Fruit fly (Drosophila melanogaster) whole organism, embryonic: Measurements from ENCODE around the gene CG42827.
A peak's percentile ranks its signal among the peaks of the same experiment; 100 is the strongest.

ENCODE experiments used
- Ada2b ChIP-seq: fragments of 200-800 bp; sonication (Bioruptor generic); IDR thresholded peaks from 2 replicates; pipeline ENCODE4 v1.3.6; 2022; ENCODE audit warnings: missing biosample characterization, missing genetic modification characterization
- CG11696 ChIP-seq: fragments of 200-800 bp; sonication (Bioruptor generic); IDR thresholded peaks from 2 replicates; pipeline ENCODE4 v1.3.6; 2022; ENCODE audit warnings: missing biosample characterization, missing genetic modification characterization
- CG12071 ChIP-seq: fragments of 200-800 bp; sonication (Bioruptor generic); optimal IDR thresholded peaks from 3 replicates; lab custom pipeline; 2018; ENCODE audit warnings: missing biosample characterization, mild to moderate bottlenecking, missing genetic modification characterization
- CG12104 ChIP-seq: fragments of 200-800 bp; sonication (Bioruptor generic); optimal IDR thresholded peaks from 3 replicates; lab custom pipeline; 2016; ENCODE audit warnings: missing biosample characterization, missing genetic modification characterization
- CG12391 ChIP-seq: fragments of 200-800 bp; sonication (Bioruptor generic); optimal IDR thresholded peaks from 3 replicates; lab custom pipeline; 2018; ENCODE audit warnings: missing biosample characterization, mild to moderate bottlenecking, missing genetic modification characterization, moderate library complexity
- CG14710 ChIP-seq: fragments of 200-800 bp; sonication (Bioruptor generic); optimal IDR thresholded peaks from 3 replicates; lab custom pipeline; 2019; ENCODE audit warnings: missing biosample characterization, mild to moderate bottlenecking, missing genetic modification characterization, moderate library complexity
- CG15073 ChIP-seq: fragments of 200-800 bp; sonication (Bioruptor generic); optimal IDR thresholded peaks from 2 replicates; lab custom pipeline; 2016; ENCODE audit warnings: missing biosample characterization, missing genetic modification characterization
- CG15479 ChIP-seq: fragments of 200-800 bp; sonication (Bioruptor generic); optimal IDR thresholded peaks from 3 replicates; lab custom pipeline; 2019; ENCODE audit warnings: missing biosample characterization, mild to moderate bottlenecking, missing genetic modification characterization, moderate library complexity
- CG1603 ChIP-seq: fragments of 200-800 bp; sonication (Bioruptor generic); optimal IDR thresholded peaks from 2 replicates; lab custom pipeline; 2019; ENCODE audit warnings: missing biosample characterization, mild to moderate bottlenecking, missing genetic modification characterization, moderate library complexity
- CG17361 ChIP-seq: fragments of 200-800 bp; sonication (Bioruptor generic); IDR thresholded peaks from 3 replicates; pipeline ENCODE4 v1.3.6; 2022; ENCODE audit warnings: missing biosample characterization, missing genetic modification characterization
- CG2199 ChIP-seq: fragments of 200-800 bp; sonication (Bioruptor generic); IDR thresholded peaks from 3 replicates; pipeline ENCODE4 v1.3.6; 2022; ENCODE audit warnings: missing biosample characterization, missing genetic modification characterization
- CG3065 ChIP-seq: fragments of 200-800 bp; sonication (Bioruptor generic); optimal IDR thresholded peaks from 2 replicates; lab custom pipeline; 2016; ENCODE audit warnings: missing biosample characterization, missing genetic modification characterization
- CG4282 ChIP-seq: fragments of 200-800 bp; sonication (Bioruptor generic); optimal IDR thresholded peaks from 2 replicates; lab custom pipeline; 2016; ENCODE audit warnings: missing biosample characterization, missing genetic modification characterization
- CG6254 ChIP-seq: fragments of 200-800 bp; sonication (Bioruptor generic); optimal IDR thresholded peaks from 3 replicates; lab custom pipeline; 2017; ENCODE audit warnings: mild to moderate bottlenecking, missing biosample characterization, missing genetic modification reagents, missing genetic modification characterization
- CG6765 ChIP-seq: fragments of 200-800 bp; sonication (Bioruptor generic); optimal IDR thresholded peaks from 3 replicates; lab custom pipeline; 2017; ENCODE audit warnings: missing biosample characterization, mild to moderate bottlenecking, missing genetic modification characterization
- CG7271 ChIP-seq: fragments of 200-800 bp; sonication (Bioruptor generic); optimal IDR thresholded peaks from 2 replicates; lab custom pipeline; 2018; ENCODE audit warnings: missing biosample characterization, mild to moderate bottlenecking, missing genetic modification characterization, moderate library complexity
- CG7372 ChIP-seq: fragments of 200-800 bp; sonication (Bioruptor generic); IDR thresholded peaks from 2 replicates; pipeline ENCODE4 v1.3.6; 2022; ENCODE audit warnings: missing biosample characterization, missing genetic modification characterization
- CG9437 ChIP-seq: fragments of 200-800 bp; sonication (Bioruptor generic); optimal IDR thresholded peaks from 2 replicates; lab custom pipeline; 2018; ENCODE audit warnings: missing biosample characterization, mild to moderate bottlenecking, missing genetic modification characterization
- CkIIα-i1 ChIP-seq: fragments of 200-800 bp; sonication (Bioruptor generic); IDR thresholded peaks from 2 replicates; pipeline ENCODE4 v1.3.6; 2022; ENCODE audit warnings: missing biosample characterization, missing genetic modification characterization
- HLH4C ChIP-seq: fragments of 200-800 bp; sonication (Bioruptor generic); IDR thresholded peaks from 3 replicates; pipeline ENCODE4 v1.3.6; 2022; ENCODE audit warnings: missing biosample characterization, missing genetic modification characterization; ENCODE audit not compliant: partially characterized antibody
- Hmx ChIP-seq: fragments of 200-800 bp; sonication (Bioruptor generic); optimal IDR thresholded peaks from 2 replicates; lab custom pipeline; 2016; ENCODE audit warnings: missing biosample characterization, missing genetic modification characterization
- Hr39 ChIP-seq: fragments of >200 bp; optimal IDR thresholded peaks from 2 replicates; lab custom pipeline; 2017
- Lim3 ChIP-seq: fragments of 200-800 bp; sonication (Bioruptor generic); IDR thresholded peaks from 2 replicates; pipeline ENCODE4 v1.3.6; 2022; ENCODE audit warnings: missing biosample characterization, missing genetic modification characterization
- MBD-R2 ChIP-seq: fragments of 200-800 bp; sonication (Bioruptor generic); IDR thresholded peaks from 2 replicates; pipeline ENCODE4 v1.3.6; 2022; ENCODE audit warnings: missing biosample characterization, missing genetic modification characterization
- Neu2 ChIP-seq: fragments of 200-800 bp; sonication (Bioruptor generic); optimal IDR thresholded peaks from 3 replicates; lab custom pipeline; 2016; ENCODE audit warnings: missing biosample characterization, missing genetic modification characterization, borderline replicate concordance
- Nf-YA ChIP-seq: fragments of 200-800 bp; sonication (Bioruptor generic); IDR thresholded peaks from 2 replicates; pipeline ENCODE4 v1.3.6; 2022; ENCODE audit warnings: missing biosample characterization, missing genetic modification characterization
- Oaz ChIP-seq: fragments of 200-800 bp; sonication (Bioruptor generic); IDR thresholded peaks from 2 replicates; pipeline ENCODE4 v1.3.6; 2022; ENCODE audit warnings: missing biosample characterization, missing genetic modification characterization
- Ptx1 ChIP-seq: fragments of 200-800 bp; sonication (Bioruptor generic); IDR thresholded peaks from 2 replicates; pipeline ENCODE4 v1.3.6; 2022; ENCODE audit warnings: missing biosample characterization, missing genetic modification characterization
- Six4 ChIP-seq: fragments of 200-800 bp; sonication (Bioruptor generic); optimal IDR thresholded peaks from 2 replicates; lab custom pipeline; 2016; ENCODE audit warnings: missing biosample characterization, missing genetic modification characterization
- Ssrp ChIP-seq: fragments of 200-800 bp; sonication (Bioruptor generic); optimal IDR thresholded peaks from 2 replicates; lab custom pipeline; 2018; ENCODE audit warnings: missing biosample characterization, mild to moderate bottlenecking, missing genetic modification characterization, moderate library complexity
- Usf ChIP-seq: fragments of 200-800 bp; sonication (Bioruptor generic); optimal IDR thresholded peaks from 2 replicates; lab custom pipeline; 2017; ENCODE audit warnings: missing genotype, missing biosample characterization, missing genetic modification characterization
- cad ChIP-seq: fragments of >200 bp; optimal IDR thresholded peaks from 2 replicates; lab custom pipeline; 2017; ENCODE audit warnings: missing biosample characterization, missing genetic modification characterization
- corto ChIP-seq: fragments of 200-800 bp; sonication (Bioruptor generic); optimal IDR thresholded peaks from 2 replicates; lab custom pipeline; 2016; ENCODE audit warnings: missing biosample characterization, mild to moderate bottlenecking, missing genetic modification characterization, moderate library complexity
- crc ChIP-seq: fragments of 200-800 bp; sonication (Bioruptor generic); optimal IDR thresholded peaks from 2 replicates; lab custom pipeline; 2016; ENCODE audit warnings: missing biosample characterization, missing genetic modification characterization
- crp ChIP-seq, 2 experiments: fragments of 200-800 bp; sonication (Bioruptor generic); optimal IDR thresholded peaks; 2 replicates in 1 of 2; 3 replicates in 1 of 2; lab custom pipeline; 2017; ENCODE audit warnings: missing biosample characterization in 2 of 2, missing genetic modification characterization in 2 of 2, mild to moderate bottlenecking in 1 of 2, moderate library complexity in 1 of 2
- cwo ChIP-seq: fragments of 200-800 bp; sonication (Bioruptor generic); optimal IDR thresholded peaks from 3 replicates; lab custom pipeline; 2017; ENCODE audit warnings: missing biosample characterization, missing genetic modification characterization, mild to moderate bottlenecking, moderate library complexity, missing genetic modification reagents
- dati ChIP-seq: fragments of 200-800 bp; sonication (Bioruptor generic); IDR thresholded peaks from 2 replicates; pipeline ENCODE4 v1.3.6; 2022; ENCODE audit warnings: missing biosample characterization, missing genetic modification characterization
- eyg ChIP-seq: fragments of 200-800 bp; sonication (Bioruptor generic); optimal IDR thresholded peaks from 3 replicates; lab custom pipeline; 2016; ENCODE audit warnings: missing biosample characterization, missing genetic modification characterization
- gce ChIP-seq: fragments of 200-800 bp; sonication (Bioruptor generic); IDR thresholded peaks from 3 replicates; pipeline ENCODE4 v1.3.6; 2022; ENCODE audit warnings: missing biosample characterization, missing genetic modification characterization
- gsb-n ChIP-seq: fragments of 200-800 bp; sonication (Bioruptor generic); optimal IDR thresholded peaks from 3 replicates; lab custom pipeline; 2018; ENCODE audit warnings: missing biosample characterization, mild to moderate bottlenecking, missing genetic modification characterization
- knrl ChIP-seq: fragments of 200-800 bp; sonication (Bioruptor generic); IDR thresholded peaks from 3 replicates; pipeline ENCODE4 v1.3.6; 2022; ENCODE audit warnings: missing biosample characterization, missing genetic modification characterization; ENCODE audit not compliant: partially characterized antibody
- lov ChIP-seq, 2 experiments: fragments of 200-800 bp in 1 of 2; fragments of >200 bp in 1 of 2; sonication (Bioruptor generic) in 1 of 2; IDR thresholded peaks in 1 of 2; optimal IDR thresholded peaks in 1 of 2; 2 replicates in 1 of 2; 3 replicates in 1 of 2; pipeline versions ENCODE4 v1.3.6 to Lab custom; 2017 to 2022; ENCODE audit warnings: missing biosample characterization in 1 of 2, missing genetic modification characterization in 1 of 2
- org-1 ChIP-seq: fragments of 200-800 bp; sonication (Bioruptor generic); optimal IDR thresholded peaks from 2 replicates; lab custom pipeline; 2017; ENCODE audit warnings: missing biosample characterization, missing genetic modification characterization
- p53 ChIP-seq: fragments of 200-800 bp; sonication (Bioruptor generic); optimal IDR thresholded peaks from 2 replicates; lab custom pipeline; 2016; ENCODE audit warnings: missing biosample characterization, missing genetic modification characterization
- pfk ChIP-seq: fragments of 200-800 bp; sonication (Bioruptor generic); optimal IDR thresholded peaks from 2 replicates; lab custom pipeline; 2018; ENCODE audit warnings: missing biosample characterization, mild to moderate bottlenecking, missing genetic modification characterization, moderate library complexity
- pita ChIP-seq: fragments of 200-800 bp; sonication (Bioruptor generic); optimal IDR thresholded peaks from 2 replicates; lab custom pipeline; 2017; ENCODE audit warnings: missing biosample characterization, mild to moderate bottlenecking, missing genetic modification characterization
- repo ChIP-seq: fragments of 200-800 bp; sonication (Bioruptor generic); optimal IDR thresholded peaks from 2 replicates; lab custom pipeline; 2016; ENCODE audit warnings: missing biosample characterization, missing genetic modification characterization
- sc ChIP-seq, 3 experiments: fragments of >200 bp in 2 of 3; fragments of 200-800 bp in 1 of 3; sonication (Bioruptor generic) in 1 of 3; optimal IDR thresholded peaks; 2 replicates in 2 of 3; 3 replicates in 1 of 3; lab custom pipeline; 2017; ENCODE audit warnings: mild to moderate bottlenecking in 1 of 3, missing biosample characterization in 1 of 3, missing genetic modification characterization in 1 of 3, missing genetic modification reagents in 1 of 3
- trem ChIP-seq: fragments of 200-800 bp; optimal IDR thresholded peaks from 3 replicates; lab custom pipeline; 2019; ENCODE audit warnings: missing biosample characterization, mild to moderate bottlenecking, missing genetic modification characterization, moderate library complexity
- wek ChIP-seq: fragments of 200-800 bp; sonication (Bioruptor generic); optimal IDR thresholded peaks from 3 replicates; lab custom pipeline; 2018; ENCODE audit warnings: missing biosample characterization, mild to moderate bottlenecking, missing genetic modification characterization, moderate library complexity

CG42827 gene

DNA sequence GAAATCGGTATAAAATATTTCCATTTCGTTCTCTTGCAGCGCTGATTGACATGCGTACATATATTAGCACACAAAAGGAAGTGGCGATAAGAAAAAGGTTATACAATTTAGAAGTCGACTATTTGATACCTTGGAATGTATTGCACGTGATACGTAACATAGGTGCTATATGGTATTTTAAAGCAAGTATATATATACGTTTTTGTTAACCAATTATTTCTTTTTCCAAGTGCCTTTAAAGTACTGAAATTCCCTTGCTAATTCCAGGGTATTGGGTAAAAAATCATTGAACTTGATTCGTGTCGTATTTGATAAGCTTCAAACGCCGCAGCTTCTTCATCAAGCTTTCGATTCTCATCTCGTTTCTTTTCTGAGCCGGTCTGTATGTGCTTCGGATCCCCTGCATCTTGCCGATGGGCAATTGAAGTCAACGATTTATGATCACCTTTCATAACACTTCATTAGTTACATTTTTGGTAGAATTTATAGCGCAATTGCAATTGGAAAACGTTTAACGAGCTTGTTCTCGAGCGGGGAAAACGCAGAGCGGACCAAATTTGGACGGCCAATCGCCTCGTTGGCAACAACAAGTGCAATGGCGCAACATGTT is 9.1 kb upstream of the CG42827 start, which contains the start of gene CG4408 (continued):
- no peak for TF ChIP-seq lov (optimal IDR thresholded peaks at IDR 0.05; lab: Kevin White, UChicago)
- TF ChIP-seq lov (GFP tag; IDR thresholded peaks at IDR 0.05; lab: Robert Waterston, UW): no peak; the same call in 2 of the 3 replicates
- no peak for TF ChIP-seq CG6765 (GFP tag; lab: Kevin White, UChicago)
- no peak for TF ChIP-seq CG7372 (GFP tag; lab: Robert Waterston, UW)
- no peak for TF ChIP-seq pita (GFP tag; lab: Kevin White, UChicago)
- no peak for TF ChIP-seq CkIIα-i1 (GFP tag; lab: Robert Waterston, UW)
- TF ChIP-seq CG17361 (GFP tag; lab: Robert Waterston, UW): 0 out of 3 replicates have a peak, but pooled peaks have one; percentile 22
- no peak for TF ChIP-seq gsb-n (tag; lab: Kevin White, UChicago)
- peak; percentile 52; the same call in 1 of the 2 replicates for TF ChIP-seq Ptx1 (GFP tag; lab: Robert Waterston, UW)
- TF ChIP-seq CG15073 (GFP tag; lab: Kevin White, UChicago): no peak
- TF ChIP-seq Lim3 (GFP tag; lab: Robert Waterston, UW): no peak
- TF ChIP-seq cad (GFP tag; lab: Kevin White, UChicago): no peak
- no peak for TF ChIP-seq CG11696
- TF ChIP-seq CG2199 (GFP tag; lab: Robert Waterston, UW): no peak
- TF ChIP-seq Usf (GFP tag; lab: Kevin White, UChicago): no peak
- no peak for TF ChIP-seq Hr39
- no peak for TF ChIP-seq trem (tag; lab: Kevin White, UChicago)
- TF ChIP-seq CG4282: no peak
- no peak for TF ChIP-seq Hmx (GFP tag; lab: Kevin White, UChicago)
- no peak for TF ChIP-seq crp (GFP tag; optimal IDR thresholded peaks at IDR 0.05; lab: Kevin White, UChicago)
- TF ChIP-seq CG7271 (tag; lab: Kevin White, UChicago): no peak
- no peak for TF ChIP-seq Neu2
- no peak for TF ChIP-seq CG6254
- TF ChIP-seq CG12104: no peak
- no peak for TF ChIP-seq sc (optimal IDR thresholded peaks at IDR 0.05; lab: Kevin White, UChicago)
- no peak for TF ChIP-seq sc (GFP tag; optimal IDR thresholded peaks at IDR 0.05; lab: Kevin White, UChicago)
- no peak for TF ChIP-seq Six4 (GFP tag; lab: Kevin White, UChicago)
- no peak for TF ChIP-seq pfk
- no peak for TF ChIP-seq p53 (GFP tag; lab: Kevin White, UChicago)
- no peak for TF ChIP-seq eyg
- no peak for TF ChIP-seq org-1
- no peak for TF ChIP-seq Ssrp (tag; lab: Kevin White, UChicago)
- peak; percentile 16 for TF ChIP-seq CG1603
- TF ChIP-seq CG9437 (GFP tag; lab: Kevin White, UChicago): no peak
- TF ChIP-seq knrl (GFP tag; lab: Robert Waterston, UW): no peak
- TF ChIP-seq CG15479 (GFP tag; lab: Kevin White, UChicago): no peak
- TF ChIP-seq CG3065 (GFP tag; lab: Kevin White, UChicago): no peak
- no peak for TF ChIP-seq wek
- peak; percentile 43 for TF ChIP-seq cwo (GFP tag; lab: Kevin White, UChicago)
- no peak for TF ChIP-seq gce (GFP tag; lab: Robert Waterston, UW)
- TF ChIP-seq crc: no peak
- TF ChIP-seq CG14710: peak; percentile 3
- TF ChIP-seq Nf-YA (GFP tag; lab: Robert Waterston, UW): no peak
- TF ChIP-seq CG12391 (tag; lab: Kevin White, UChicago): peak; percentile 10
- TF ChIP-seq MBD-R2 (GFP tag; lab: Robert Waterston, UW): no peak
- no peak for TF ChIP-seq corto (GFP tag; lab: Kevin White, UChicago)
- TF ChIP-seq Ada2b (GFP tag; lab: Robert Waterston, UW): peak; percentile 68
- TF ChIP-seq HLH4C (GFP tag; lab: Robert Waterston, UW): no peak
- no peak for TF ChIP-seq dati
- TF ChIP-seq Oaz (GFP tag; lab: Robert Waterston, UW): no peak
- no peak for TF ChIP-seq repo (GFP tag; lab: Kevin White, UChicago)
- TF ChIP-seq CG12071 (GFP tag; lab: Kevin White, UChicago): peak; percentile 45
